Worm (Caenorhabditis elegans) whole organism, young adult: ENCODE data around the gene srbc-26.

Source experiments
- attf-6 ChIP-seq: fragments of 200-800 bp; sonication (Bioruptor generic); IDR thresholded peaks from 2 replicates; pipeline ENCODE4 v1.3.6; 2022; ENCODE audit warnings: missing genetic modification reagents, missing genetic modification characterization, missing compliant biosample characterization
- egl-44 ChIP-seq: fragments of 200-800 bp; sonication (Bioruptor generic); IDR thresholded peaks from 2 replicates; pipeline ENCODE4 v1.3.6; 2022; ENCODE audit warnings: missing genetic modification reagents, missing genetic modification characterization, missing compliant biosample characterization
- mel-28 ChIP-seq: sonication (generic microtip); optimal IDR thresholded peaks from 2 replicates; lab custom pipeline; 2016; ENCODE audit warnings: borderline replicate concordance, mild to moderate bottlenecking, missing genetic modification characterization, missing compliant biosample characterization
- snpc-1.1 ChIP-seq: sonication (generic microtip); optimal IDR thresholded peaks from 2 replicates; lab custom pipeline; 2017; ENCODE audit warnings: missing genetic modification characterization, mild to moderate bottlenecking, missing compliant biosample characterization, antibody characterized with exemption, moderate library complexity, missing genotype, missing genetic modification reagents; ENCODE audit not compliant: insufficient read depth
- zfh-2 ChIP-seq: fragments of 200-800 bp; sonication (Bioruptor generic); conservative IDR thresholded peaks from 2 replicates; pipeline ENCODE4 v1.3.6; 2022; ENCODE audit warnings: missing genetic modification reagents, missing genetic modification characterization, missing compliant biosample characterization

DNA sequence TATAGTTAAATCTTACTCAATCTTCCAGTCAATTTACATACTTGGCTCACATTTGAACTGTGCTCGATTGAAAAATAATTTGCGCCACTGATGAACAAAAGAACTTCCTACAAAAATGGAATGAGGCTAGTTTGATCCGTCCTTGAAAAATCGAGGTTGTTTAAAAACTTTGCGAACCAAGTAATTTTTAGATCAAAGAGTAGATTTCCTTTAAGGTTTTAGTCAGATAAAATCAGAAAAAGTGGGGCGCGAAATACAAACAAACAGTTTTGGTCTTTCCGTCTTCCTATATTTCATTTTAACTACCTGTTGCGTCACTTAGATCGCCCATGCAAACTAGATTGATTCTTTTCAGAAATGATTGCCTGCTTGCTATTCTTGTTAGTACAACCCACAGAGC is 30.2 kb downstream of the srbc-26 start, which contains the start of gene Y68A4A.10:
- TF ChIP-seq attf-6 (GFP tag; lab: Robert Waterston, UW) (no peak), mel-28 (tag; lab: Kevin White, UChicago) (no peak), egl-44 (GFP tag; lab: Robert Waterston, UW) (no peak), zfh-2 (GFP tag; lab: Robert Waterston, UW) (no peak), snpc-1.1 (tag; lab: Kevin White, UChicago) (no peak)
